Fruit fly (Drosophila melanogaster): ENCODE data around the gene CG9636.

Gene CG9636

DNA sequence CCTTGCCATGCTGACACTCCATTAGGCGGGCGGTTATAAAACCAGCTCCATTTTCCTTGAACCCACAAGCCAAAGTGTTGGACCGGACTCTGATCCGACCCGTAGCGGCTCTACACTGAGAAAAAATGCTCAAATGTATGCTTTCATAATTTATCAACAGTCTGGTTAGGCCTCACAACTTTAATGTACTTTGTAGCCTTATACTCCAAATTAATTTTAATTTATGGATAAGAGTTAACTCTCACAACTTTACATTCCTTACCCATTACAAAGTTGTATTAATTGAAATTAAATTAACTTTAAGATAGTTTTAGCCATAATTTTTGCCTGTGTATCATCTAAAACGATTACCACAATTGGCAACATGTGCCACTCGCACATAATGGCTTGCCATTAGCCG lies 12.4 kb upstream of the CG9636 start (continued):
- TF ChIP-seq HLHmδ (GFP tag; optimal IDR thresholded peaks at IDR 0.05) (no peak), grau (tag; optimal IDR thresholded peaks at IDR 0.05) (peak; percentile 54), CG8924 (tag; optimal IDR thresholded peaks at IDR 0.05) (peak; percentile 24), CG30020 (tag; optimal IDR thresholded peaks at IDR 0.05) (no peak), gcm2 (GFP tag; optimal IDR thresholded peaks at IDR 0.05) (no peak), stc (GFP tag; IDR thresholded peaks at IDR 0.05) (no peak), CG10431 (GFP tag; optimal IDR thresholded peaks at IDR 0.05) (no peak), unpg (GFP tag; optimal IDR thresholded peaks at IDR 0.05) (peak; percentile 53), kah (GFP tag; optimal IDR thresholded peaks at IDR 0.05) (no peak), Ptx1 (GFP tag; IDR thresholded peaks at IDR 0.05) (no peak), CG3847 (GFP tag; IDR thresholded peaks at IDR 0.05) (no peak), CG17361 (GFP tag; IDR thresholded peaks at IDR 0.05) (0 out of 3 replicates have a peak, but pooled peaks have one; percentile 43), hth (optimal IDR thresholded peaks at IDR 0.05) (no peak), CG34376 (GFP tag; optimal IDR thresholded peaks at IDR 0.05) (no peak), dm (GFP tag; optimal IDR thresholded peaks at IDR 0.05) (no peak), cg (GFP tag; optimal IDR thresholded peaks at IDR 0.05) (no peak), knrl (GFP tag; IDR thresholded peaks at IDR 0.05; ENCODE audit: partially characterized antibody) (no peak), ase (GFP tag; IDR thresholded peaks at IDR 0.05) (0 out of 3 replicates have a peak, but pooled peaks have one; percentile 11), z (GFP tag; IDR thresholded peaks at IDR 0.05) (no peak), Deaf1 (tag; optimal IDR thresholded peaks at IDR 0.05) (peak; percentile 4), wor (GFP tag; IDR thresholded peaks at IDR 0.05) (no peak), CG15479 (GFP tag; optimal IDR thresholded peaks at IDR 0.05) (no peak), fd3F (GFP tag; optimal IDR thresholded peaks at IDR 0.05) (no peak), gsb (GFP tag; IDR thresholded peaks at IDR 0.05) (peak; percentile 37; the same call in 1 of the 2 replicates), CG11695 (GFP tag; IDR thresholded peaks at IDR 0.05) (peak; percentile 42; the same call in 1 of the 3 replicates), CG12769 (tag; optimal IDR thresholded peaks at IDR 0.05) (peak; percentile 40), Lhr (GFP tag; optimal IDR thresholded peaks at IDR 0.05) (no peak), CG4730 (GFP tag; IDR thresholded peaks at IDR 0.05) (no peak), CG30403 (GFP tag; optimal IDR thresholded peaks at IDR 0.05) (peak; percentile 44), bbx (GFP tag; IDR thresholded peaks at IDR 0.05; ENCODE audit: partially characterized antibody) (no peak), Dip3 (GFP tag; optimal IDR thresholded peaks at IDR 0.05) (no peak), CG11456 (GFP tag; IDR thresholded peaks at IDR 0.05) (no peak), dati (GFP tag; IDR thresholded peaks at IDR 0.05) (no peak), CG13424 (tag; optimal IDR thresholded peaks at IDR 0.05) (peak; percentile 26), CG6791 (GFP tag; IDR thresholded peaks at IDR 0.05; ENCODE audit: partially characterized antibody) (no peak), pan (optimal IDR thresholded peaks at IDR 0.05) (no peak), pan (GFP tag; optimal IDR thresholded peaks at IDR 0.05 in 1 of 2, IDR thresholded peaks at IDR 0.05 in 1 of 2) (no peak), Ets97D (GFP tag; optimal IDR thresholded peaks at IDR 0.05) (no peak)

DNA sequence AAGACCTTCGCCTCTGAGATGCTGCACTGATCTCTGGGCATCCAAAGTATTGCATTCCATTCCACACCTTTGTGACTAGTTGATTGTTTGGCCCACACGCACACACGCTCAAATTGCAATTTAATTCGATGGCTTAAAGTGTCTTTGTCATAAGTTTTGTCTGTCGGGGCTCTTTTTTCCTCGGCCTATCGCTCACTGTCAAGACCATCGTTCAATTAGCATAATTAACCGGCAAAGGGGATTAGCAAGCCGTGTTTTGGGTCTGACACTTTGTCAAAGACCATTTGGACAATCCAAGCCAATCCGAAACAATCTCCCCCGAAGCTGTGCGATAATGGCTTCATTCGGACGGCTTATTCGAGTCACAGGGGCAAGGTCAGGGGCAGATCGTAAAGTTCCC lies 10.8 kb upstream of the CG9636 start:
- TF ChIP-seq oc (tag; optimal IDR thresholded peaks at IDR 0.05): peak; percentile 78
- TF ChIP-seq vvl (GFP tag; IDR thresholded peaks at IDR 0.05): peak; percentile 14; the same call in 1 of the 2 replicates
- no peak for TF ChIP-seq CG30431 (GFP tag; optimal IDR thresholded peaks at IDR 0.05)
- TF ChIP-seq gt (GFP tag; IDR thresholded peaks at IDR 0.05): no peak
- TF ChIP-seq dimm (GFP tag; IDR thresholded peaks at IDR 0.05): no peak
- TF ChIP-seq CG3065 (GFP tag; optimal IDR thresholded peaks at IDR 0.05): no peak
- TF ChIP-seq Camta (GFP tag; optimal IDR thresholded peaks at IDR 0.05): no peak
- 0 out of 4 replicates have a peak, but pooled peaks have one; percentile 64 for TF ChIP-seq chinmo (GFP tag; IDR thresholded peaks at IDR 0.05; ENCODE audit: partially characterized antibody)
- TF ChIP-seq exex (tag; optimal IDR thresholded peaks at IDR 0.05): no peak
- TF ChIP-seq NC2α (GFP tag; optimal IDR thresholded peaks at IDR 0.05): no peak
- no peak for TF ChIP-seq Dip2 (GFP tag; IDR thresholded peaks at IDR 0.05)
- TF ChIP-seq bcd (GFP tag; optimal IDR thresholded peaks at IDR 0.05): no peak
- TF ChIP-seq pros (GFP tag; optimal IDR thresholded peaks at IDR 0.05): peak; percentile 2
- TF ChIP-seq sd (tag; optimal IDR thresholded peaks at IDR 0.05): peak; percentile 52
- no peak for TF ChIP-seq ranshi (GFP tag; IDR thresholded peaks at IDR 0.05)
- TF ChIP-seq Pdp1 (GFP tag; optimal IDR thresholded peaks at IDR 0.05): peak in 1 of 2 experiments; percentile 7

All from whole organism, embryonic.